Worm (Caenorhabditis elegans) whole organism, L4/young adult: ENCODE data around the gene mes-4.

Experiments
- W03F9.2 ChIP-seq: fragments of 150-350 bp; optimal IDR thresholded peaks from 2 replicates; lab custom pipeline; 2014; ENCODE audit warnings: missing biosample characterization, missing genetic modification characterization
- him-1 ChIP-seq: sonication (generic microtip); optimal IDR thresholded peaks from 2 replicates; lab custom pipeline; 2016; ENCODE audit warnings: missing genotype, missing genetic modification reagents, missing genetic modification characterization, missing compliant biosample characterization

- TF ChIP-seq him-1: peak; percentile 8
- no peak for TF ChIP-seq W03F9.2 (tag; lab: Kevin White, UChicago)
Measured at ce11 chrV:13391378-13392258, 45.7 kb downstream of the mes-4 start, which contains the start of gene somi-1.
